Worm (Caenorhabditis elegans): ENCODE measurements around the gene F44G4.7.

DNA sequence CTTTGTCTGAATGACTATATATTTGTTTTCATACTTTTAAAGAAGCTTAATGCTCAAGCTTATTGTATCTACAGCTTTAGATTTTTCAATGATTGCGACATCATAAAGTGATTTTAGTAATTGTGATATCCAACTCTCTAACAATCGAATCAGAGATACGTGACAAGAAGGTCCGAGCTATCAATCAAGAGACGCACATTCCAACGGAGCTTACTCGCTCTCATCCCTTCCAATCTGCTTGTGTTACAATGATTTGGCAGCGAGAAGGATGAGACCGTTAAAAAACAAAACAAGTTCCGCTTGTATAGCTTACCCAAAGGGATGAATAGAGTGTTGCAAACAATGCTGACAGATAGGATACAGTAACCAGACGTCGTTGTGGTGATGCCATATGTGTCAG is 43.5 kb downstream of the F44G4.7 start:
- no peak for TF ChIP-seq aly-2 (tag; optimal IDR thresholded peaks at IDR 0.05)
- TF ChIP-seq ztf-4 (tag; optimal IDR thresholded peaks at IDR 0.05): no peak
- TF ChIP-seq lin-13 (GFP tag; optimal IDR thresholded peaks at IDR 0.05): no peak
- TF ChIP-seq F13H6.1 (tag; optimal IDR thresholded peaks at IDR 0.05): no peak

Measured in whole organism, L2 larva.